Fruit fly (Drosophila melanogaster) whole organism, pupa: ENCODE data around the gene Atet.

Source experiments
- CG10348 ChIP-seq: fragments of 200-800 bp; sonication (Bioruptor generic); IDR thresholded peaks from 2 replicates; pipeline ENCODE4 v1.3.6; 2022; ENCODE audit warnings: missing biosample characterization, missing genetic modification characterization
- CG12605 ChIP-seq: fragments of 200-800 bp; sonication (Bioruptor generic); IDR thresholded peaks from 2 replicates; pipeline ENCODE4 v1.3.6; 2022; ENCODE audit warnings: missing biosample characterization, missing genetic modification characterization
- CG13204 ChIP-seq: fragments of 200-800 bp; sonication (Bioruptor generic); optimal IDR thresholded peaks from 2 replicates; lab custom pipeline; 2018; ENCODE audit warnings: missing biosample characterization, mild to moderate bottlenecking, missing genetic modification characterization, moderate library complexity
- CG14655 ChIP-seq: fragments of 200-800 bp; sonication (Bioruptor generic); optimal IDR thresholded peaks from 3 replicates; lab custom pipeline; 2017; ENCODE audit warnings: mild to moderate bottlenecking, missing biosample characterization, missing genetic modification reagents, missing genetic modification characterization
- CG15710 ChIP-seq: fragments of 200-800 bp; sonication (Bioruptor generic); optimal IDR thresholded peaks from 2 replicates; lab custom pipeline; 2018; ENCODE audit warnings: missing biosample characterization, mild to moderate bottlenecking, missing genetic modification characterization, moderate library complexity
- CG17806 ChIP-seq: fragments of 200-800 bp; sonication (Bioruptor generic); optimal IDR thresholded peaks from 2 replicates; lab custom pipeline; 2018; ENCODE audit warnings: missing biosample characterization, mild to moderate bottlenecking, missing genetic modification characterization, moderate library complexity
- CG32121 ChIP-seq: fragments of 200-800 bp; sonication (Bioruptor generic); IDR thresholded peaks from 2 replicates; pipeline ENCODE4 v1.3.6; 2022; ENCODE audit warnings: missing biosample characterization, missing genetic modification characterization
- CG34367 ChIP-seq: fragments of 200-800 bp; sonication (Bioruptor generic); optimal IDR thresholded peaks from 2 replicates; lab custom pipeline; 2018; ENCODE audit warnings: missing biosample characterization, mild to moderate bottlenecking, missing genetic modification characterization
- CG4496 ChIP-seq: fragments of 200-800 bp; sonication (Bioruptor generic); IDR thresholded peaks from 3 replicates; pipeline ENCODE4 v1.3.6; 2022; ENCODE audit warnings: missing biosample characterization, missing genetic modification characterization
- CG8159 ChIP-seq: fragments of 200-800 bp; sonication (Bioruptor generic); optimal IDR thresholded peaks from 3 replicates; lab custom pipeline; 2018; ENCODE audit warnings: missing biosample characterization, mild to moderate bottlenecking, missing genetic modification characterization, moderate library complexity
- CG8301 ChIP-seq: fragments of 200-800 bp; sonication (Bioruptor generic); optimal IDR thresholded peaks from 2 replicates; lab custom pipeline; 2018; ENCODE audit warnings: missing biosample characterization, mild to moderate bottlenecking, missing genetic modification characterization
- CG9948 ChIP-seq: fragments of 200-800 bp; sonication (Bioruptor generic); optimal IDR thresholded peaks from 2 replicates; lab custom pipeline; 2018; ENCODE audit warnings: missing biosample characterization, mild to moderate bottlenecking, missing genetic modification characterization, moderate library complexity
- D1 ChIP-seq: fragments of 200-800 bp; sonication (Bioruptor generic); optimal IDR thresholded peaks from 2 replicates; lab custom pipeline; 2018; ENCODE audit warnings: missing biosample characterization, mild to moderate bottlenecking, missing genetic modification characterization, moderate library complexity
- EcR ChIP-seq: fragments of 200-800 bp; sonication (Bioruptor generic); optimal IDR thresholded peaks from 3 replicates; lab custom pipeline; 2019; ENCODE audit warnings: missing biosample characterization, missing genetic modification characterization, mild to moderate bottlenecking, moderate library complexity, missing genetic modification reagents
- Ets98B ChIP-seq: fragments of 200-800 bp; sonication (Bioruptor generic); IDR thresholded peaks from 2 replicates; pipeline ENCODE4 v1.3.6; 2022; ENCODE audit warnings: missing biosample characterization, missing genetic modification characterization
- Pif1A ChIP-seq: fragments of 200-800 bp; sonication (Bioruptor generic); optimal IDR thresholded peaks from 3 replicates; lab custom pipeline; 2016; ENCODE audit warnings: missing biosample characterization, missing genetic modification characterization
- Pif1B ChIP-seq: fragments of 200-800 bp; sonication (Bioruptor generic); optimal IDR thresholded peaks from 3 replicates; lab custom pipeline; 2016; ENCODE audit warnings: missing biosample characterization, missing genetic modification characterization
- Snoo ChIP-seq: fragments of 200-800 bp; sonication (Bioruptor generic); optimal IDR thresholded peaks from 3 replicates; lab custom pipeline; 2017; ENCODE audit warnings: missing biosample characterization, mild to moderate bottlenecking, missing genetic modification characterization, inconsistent platforms
- fd96Ca ChIP-seq: fragments of 200-800 bp; sonication (Bioruptor generic); IDR thresholded peaks from 3 replicates; pipeline ENCODE4 v1.3.6; 2022; ENCODE audit warnings: missing biosample characterization, missing genetic modification characterization
- gl ChIP-seq: fragments of 200-800 bp; sonication (Bioruptor generic); optimal IDR thresholded peaks from 2 replicates; lab custom pipeline; 2018; ENCODE audit warnings: missing biosample characterization, mild to moderate bottlenecking, missing genetic modification characterization
- rn ChIP-seq: fragments of 200-800 bp; sonication (Bioruptor generic); IDR thresholded peaks from 2 replicates; pipeline ENCODE4 v1.3.6; 2022; ENCODE audit warnings: missing biosample characterization, missing genetic modification characterization

The Atet gene

DNA sequence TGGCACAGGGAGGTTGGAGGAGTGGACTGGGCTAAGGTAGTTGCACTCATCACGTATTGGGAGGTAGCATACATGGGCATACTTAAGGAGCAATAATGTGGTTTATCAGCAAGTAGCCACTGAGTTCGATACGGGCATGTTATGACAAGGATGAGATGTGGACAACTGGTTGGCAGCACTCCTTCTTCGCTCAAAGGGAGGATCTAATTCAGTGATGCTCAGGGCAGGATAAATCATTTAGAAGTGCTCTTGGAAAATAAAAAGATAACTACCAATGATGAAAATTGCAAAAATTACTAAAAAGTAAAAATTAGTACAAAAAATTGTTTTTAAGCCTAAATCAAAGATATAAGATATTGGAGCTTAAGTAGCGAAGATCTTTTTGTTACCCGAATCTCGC is 27.2 kb downstream of the Atet start:
- peak; percentile 41 for TF ChIP-seq CG15710 (tag; lab: Kevin White, UChicago)
- TF ChIP-seq CG9948 (tag; lab: Kevin White, UChicago) = peak; percentile 24
- TF ChIP-seq Pif1A = no peak
- TF ChIP-seq CG12605 = no peak
- TF ChIP-seq CG8159 (tag; lab: Kevin White, UChicago) = peak; percentile 47
- peak; percentile 18 for TF ChIP-seq CG17806 (tag; lab: Kevin White, UChicago)
- 0 out of 2 replicates have a peak, but pooled peaks have one; percentile 18 for TF ChIP-seq CG10348
- TF ChIP-seq rn (GFP tag; lab: Robert Waterston, UW) = 0 out of 2 replicates have a peak, but pooled peaks have one; percentile 6

- peak; percentile 60 for TF ChIP-seq CG15710 (tag; lab: Kevin White, UChicago)
- TF ChIP-seq CG14655 (GFP tag; lab: Kevin White, UChicago) = peak; percentile 75
- peak; percentile 32 for TF ChIP-seq Snoo (tag; lab: Kevin White, UChicago)
- peak; percentile 46 for TF ChIP-seq Ets98B (GFP tag; lab: Robert Waterston, UW)
- TF ChIP-seq CG17806 (tag; lab: Kevin White, UChicago) = peak; percentile 60
- peak; percentile 20 for TF ChIP-seq CG13204 (GFP tag; lab: Kevin White, UChicago)
- no peak for TF ChIP-seq CG10348
- TF ChIP-seq D1 (tag; lab: Kevin White, UChicago) = no peak
- peak; percentile 51 for TF ChIP-seq CG8301 (tag; lab: Kevin White, UChicago)
- TF ChIP-seq CG12605 = 0 out of 2 replicates have a peak, but pooled peaks have one; percentile 23
- TF ChIP-seq CG4496 (GFP tag; lab: Robert Waterston, UW) = peak; percentile 65; the same call in 1 of the 3 replicates
- TF ChIP-seq Pif1A = peak; percentile 40
- peak; percentile 12 for TF ChIP-seq EcR (GFP tag; lab: Kevin White, UChicago)
- peak; percentile 44 for TF ChIP-seq gl (tag; lab: Kevin White, UChicago)
- TF ChIP-seq rn (GFP tag; lab: Robert Waterston, UW) = peak; percentile 41; the same call in 1 of the 2 replicates
- TF ChIP-seq CG32121 (GFP tag; lab: Robert Waterston, UW) = no peak
- TF ChIP-seq CG34367 (tag; lab: Kevin White, UChicago) = peak; percentile 48
- peak; percentile 72; the same call in 2 of the 3 replicates for TF ChIP-seq fd96Ca (GFP tag; lab: Robert Waterston, UW)
- no peak for TF ChIP-seq Pif1B (GFP tag; lab: Kevin White, UChicago)
- peak; percentile 58 for TF ChIP-seq CG9948 (tag; lab: Kevin White, UChicago)
- peak; percentile 60 for TF ChIP-seq CG8159 (tag; lab: Kevin White, UChicago)
Measured at dm6 chr2L:4361438-4361975, 27.8 kb downstream of the Atet start, which contains the start of gene Traf4. Traf4 (plus strand) TSS chr2L:4361925.

DNA sequence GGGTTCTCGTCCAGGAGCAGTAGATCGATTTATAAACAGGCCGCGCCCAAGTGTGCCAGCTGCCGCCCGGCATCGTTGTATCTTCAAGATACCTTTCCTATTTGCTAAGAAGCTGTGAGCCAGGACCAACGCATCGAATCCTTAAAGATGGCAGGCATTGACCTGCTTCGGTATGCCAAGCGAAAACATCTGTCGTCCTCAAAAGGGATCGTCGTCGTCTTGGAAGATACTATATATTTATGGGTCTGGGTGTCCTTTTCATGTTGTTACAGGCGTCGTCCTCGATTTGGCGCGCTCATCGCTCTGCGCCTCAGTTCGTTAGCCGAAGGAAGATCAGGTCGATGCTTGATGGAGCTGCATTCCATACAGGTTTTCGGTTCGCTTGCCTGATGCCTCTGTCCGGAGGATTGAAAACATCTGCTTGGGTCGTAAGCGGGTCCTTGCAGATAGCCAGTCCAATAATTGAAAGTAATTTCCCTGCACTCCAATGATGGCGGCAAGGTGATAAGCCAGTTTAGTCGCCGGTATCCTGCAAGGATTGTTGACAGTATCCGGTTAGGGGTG is 30.1 kb downstream of the Atet start:
- TF ChIP-seq Pif1A (no peak), CG8159 (tag; lab: Kevin White, UChicago) (no peak), D1 (tag; lab: Kevin White, UChicago) (no peak), CG15710 (tag; lab: Kevin White, UChicago) (no peak), Ets98B (GFP tag; lab: Robert Waterston, UW) (no peak), CG34367 (tag; lab: Kevin White, UChicago) (no peak), CG32121 (GFP tag; lab: Robert Waterston, UW) (no peak), EcR (GFP tag; lab: Kevin White, UChicago) (no peak), CG13204 (GFP tag; lab: Kevin White, UChicago) (no peak), CG17806 (tag; lab: Kevin White, UChicago) (no peak), CG14655 (GFP tag; lab: Kevin White, UChicago) (no peak), CG8301 (tag; lab: Kevin White, UChicago) (no peak), fd96Ca (GFP tag; lab: Robert Waterston, UW) (no peak), CG9948 (tag; lab: Kevin White, UChicago) (no peak), CG12605 (no peak), Pif1B (GFP tag; lab: Kevin White, UChicago) (no peak), CG4496 (GFP tag; lab: Robert Waterston, UW) (no peak)
- TF ChIP-seq, all 21 proteins: peak for 0

DNA sequence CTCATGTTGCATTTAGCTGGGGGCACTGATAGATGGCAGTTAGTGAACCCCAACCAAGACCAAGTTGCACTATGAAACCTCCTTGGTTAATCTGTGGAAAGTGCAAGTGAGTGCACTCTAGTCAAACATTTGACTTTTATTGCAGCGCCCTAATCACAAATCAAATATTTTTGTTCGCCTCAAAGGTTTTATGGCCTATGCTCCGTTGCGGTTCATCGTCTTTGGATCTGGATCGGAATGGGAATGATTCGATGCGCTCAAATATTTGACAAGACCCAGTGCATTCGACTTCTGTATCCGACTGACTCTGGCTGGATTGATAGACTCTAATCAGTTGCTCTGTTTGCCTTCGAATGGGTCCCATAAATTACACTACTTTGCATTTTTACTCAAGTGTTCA is 31.2 kb downstream of the Atet start:
- TF ChIP-seq CG34367 (tag; lab: Kevin White, UChicago) (no peak), CG10348 (no peak), CG32121 (GFP tag; lab: Robert Waterston, UW) (no peak), Pif1A (no peak), CG14655 (GFP tag; lab: Kevin White, UChicago) (no peak), CG4496 (GFP tag; lab: Robert Waterston, UW) (no peak), fd96Ca (GFP tag; lab: Robert Waterston, UW) (no peak), Pif1B (GFP tag; lab: Kevin White, UChicago) (no peak), Snoo (tag; lab: Kevin White, UChicago) (no peak), gl (tag; lab: Kevin White, UChicago) (no peak), CG9948 (tag; lab: Kevin White, UChicago) (no peak), CG8301 (tag; lab: Kevin White, UChicago) (no peak), CG17806 (tag; lab: Kevin White, UChicago) (no peak), CG12605 (no peak)

- TF ChIP-seq rn (GFP tag; lab: Robert Waterston, UW) = no peak
- TF ChIP-seq CG8301 (tag; lab: Kevin White, UChicago) = no peak
- TF ChIP-seq Snoo (tag; lab: Kevin White, UChicago) = no peak
- TF ChIP-seq Pif1A = no peak
- TF ChIP-seq Pif1B (GFP tag; lab: Kevin White, UChicago) = no peak
- TF ChIP-seq Ets98B (GFP tag; lab: Robert Waterston, UW) = no peak
- no peak for TF ChIP-seq CG10348
- TF ChIP-seq CG14655 (GFP tag; lab: Kevin White, UChicago) = no peak
- TF ChIP-seq CG13204 (GFP tag; lab: Kevin White, UChicago) = no peak
- TF ChIP-seq CG15710 (tag; lab: Kevin White, UChicago) = no peak
- no peak for TF ChIP-seq CG17806 (tag; lab: Kevin White, UChicago)
- TF ChIP-seq fd96Ca (GFP tag; lab: Robert Waterston, UW) = no peak
- no peak for TF ChIP-seq CG12605
- TF ChIP-seq D1 (tag; lab: Kevin White, UChicago) = no peak
- TF ChIP-seq CG34367 (tag; lab: Kevin White, UChicago) = no peak
Measured at dm6 chr2L:4365792-4366326, 32.1 kb downstream of the Atet start.
